Worm (Caenorhabditis elegans) whole organism, L1 larva: Measurements from ENCODE around the gene C25G4.8.

Source experiments
- F16B12.6 ChIP-seq: fragments of 150-350 bp; optimal IDR thresholded peaks from 2 replicates; lab custom pipeline; 2014; ENCODE audit warnings: missing biosample characterization, missing genetic modification characterization
- Y116A8C.19 ChIP-seq: sonication (generic microtip); optimal IDR thresholded peaks from 2 replicates; lab custom pipeline; 2016; ENCODE audit warnings: missing compliant biosample characterization, missing genetic modification characterization, borderline replicate concordance
- aha-1 ChIP-seq: fragments of 150-350 bp; optimal IDR thresholded peaks from 2 replicates; lab custom pipeline; 2014; ENCODE audit warnings: missing biosample characterization, missing genetic modification characterization
- alr-1 ChIP-seq: fragments of 200-800 bp; sonication (Bioruptor generic); optimal IDR thresholded peaks from 2 replicates; lab custom pipeline; 2018; ENCODE audit warnings: borderline replicate concordance, mild to moderate bottlenecking, missing genetic modification characterization, missing compliant biosample characterization
- aly-2 ChIP-seq: fragments of 150-350 bp; optimal IDR thresholded peaks from 2 replicates; lab custom pipeline; 2014; ENCODE audit warnings: missing biosample characterization, missing genetic modification characterization
- ama-1 ChIP-seq: fragments of 150-350 bp; optimal IDR thresholded peaks from 2 replicates; lab custom pipeline; 2014
- ceh-8 ChIP-seq: fragments of 200-800 bp; sonication (Bioruptor generic); optimal IDR thresholded peaks from 2 replicates; lab custom pipeline; 2018; ENCODE audit warnings: mild to moderate bottlenecking, missing genetic modification characterization, moderate library complexity, missing compliant biosample characterization
- ceh-82 ChIP-seq, 3 experiments: fragments of 150-350 bp in 1 of 3; sonication (generic microtip) in 2 of 3; optimal IDR thresholded peaks; 2 replicates each; lab custom pipeline; 2014 to 2017; ENCODE audit warnings: missing biosample characterization in 3 of 3, missing genetic modification characterization in 3 of 3
- ceh-90 ChIP-seq: sonication (generic microtip); optimal IDR thresholded peaks from 2 replicates; lab custom pipeline; 2016; ENCODE audit warnings: missing genetic modification characterization, missing compliant biosample characterization
- dpl-1 ChIP-seq, 3 experiments: fragments of 150-350 bp in 2 of 3; sonication (generic microtip) in 1 of 3; optimal IDR thresholded peaks; 2 replicates each; lab custom pipeline; 2014 to 2017; ENCODE audit warnings: missing biosample characterization in 3 of 3, missing genetic modification characterization in 3 of 3, missing genetic modification reagents in 3 of 3
- dsc-1 ChIP-seq: sonication (generic microtip); optimal IDR thresholded peaks from 2 replicates; lab custom pipeline; 2016; ENCODE audit warnings: mild to moderate bottlenecking, missing genetic modification characterization, missing compliant biosample characterization
- efl-3 ChIP-seq: fragments of 200-800 bp; sonication (Bioruptor generic); optimal IDR thresholded peaks from 2 replicates; lab custom pipeline; 2018; ENCODE audit warnings: mild to moderate bottlenecking, missing genetic modification characterization, missing compliant biosample characterization
- egl-13 ChIP-seq: sonication (generic microtip); optimal IDR thresholded peaks from 2 replicates; lab custom pipeline; 2016; ENCODE audit warnings: missing genotype, missing genetic modification reagents, missing genetic modification characterization, missing compliant biosample characterization
- egl-27 ChIP-seq, 2 experiments: fragments of 150-350 bp in 1 of 2; sonication (generic microtip); optimal IDR thresholded peaks; 3 replicates each; lab custom pipeline; 2017 to 2018; ENCODE audit warnings: missing biosample characterization in 2 of 2, missing genetic modification characterization in 2 of 2, missing genetic modification reagents in 2 of 2
- elt-2 ChIP-seq: sonication (generic microtip); optimal IDR thresholded peaks from 2 replicates; lab custom pipeline; 2016; ENCODE audit warnings: missing genetic modification characterization, mild to moderate bottlenecking, inconsistent platforms, missing compliant biosample characterization, missing genetic modification reagents
- fkh-8 ChIP-seq: sonication (generic microtip); optimal IDR thresholded peaks from 2 replicates; lab custom pipeline; 2016; ENCODE audit warnings: mild to moderate bottlenecking, missing genetic modification characterization, missing compliant biosample characterization
- fos-1 ChIP-seq: fragments of 150-350 bp; optimal IDR thresholded peaks from 2 replicates; lab custom pipeline; 2014; ENCODE audit warnings: missing biosample characterization, missing genetic modification characterization
- grh-1 ChIP-seq: fragments of 200-800 bp; sonication (Bioruptor generic); IDR thresholded peaks from 2 replicates; pipeline ENCODE4 v1.3.6; 2022; ENCODE audit warnings: missing genetic modification reagents, missing genetic modification characterization, missing compliant biosample characterization
- hlh-17 ChIP-seq: fragments of 200-800 bp; sonication (Bioruptor generic); optimal IDR thresholded peaks from 2 replicates; lab custom pipeline; 2018; ENCODE audit warnings: missing genetic modification characterization, mild to moderate bottlenecking, missing compliant biosample characterization, moderate library complexity, borderline replicate concordance
- hlh-4 ChIP-seq: sonication (generic microtip); optimal IDR thresholded peaks from 2 replicates; lab custom pipeline; 2016; ENCODE audit warnings: mild to moderate bottlenecking, missing genetic modification characterization, missing compliant biosample characterization
- hpl-2 ChIP-seq: fragments of 150-350 bp; optimal IDR thresholded peaks from 2 replicates; lab custom pipeline; 2014; ENCODE audit warnings: missing biosample characterization, missing genetic modification reagents, missing genetic modification characterization
- irx-1 ChIP-seq: sonication (generic microtip); optimal IDR thresholded peaks from 2 replicates; lab custom pipeline; 2016; ENCODE audit warnings: missing genetic modification characterization, missing compliant biosample characterization
- lin-13 ChIP-seq: fragments of 150-350 bp; optimal IDR thresholded peaks from 2 replicates; lab custom pipeline; 2014; ENCODE audit warnings: missing biosample characterization, missing genetic modification reagents, missing genetic modification characterization
- lin-14 ChIP-seq: fragments of 200-800 bp; sonication (Bioruptor generic); optimal IDR thresholded peaks from 2 replicates; lab custom pipeline; 2018; ENCODE audit warnings: mild to moderate bottlenecking, missing genetic modification characterization, moderate library complexity, missing compliant biosample characterization
- lin-39 ChIP-seq: fragments of 150-350 bp; optimal IDR thresholded peaks from 2 replicates; lab custom pipeline; 2014; ENCODE audit warnings: missing biosample characterization, missing genetic modification reagents, missing genetic modification characterization
- lir-3 ChIP-seq: sonication (generic microtip); optimal IDR thresholded peaks from 2 replicates; lab custom pipeline; 2016; ENCODE audit warnings: mild to moderate bottlenecking, missing genetic modification characterization, moderate library complexity, missing compliant biosample characterization; ENCODE audit not compliant: poor library complexity
- lsy-2 ChIP-seq, 2 experiments: fragments of 150-350 bp; optimal IDR thresholded peaks; 2 replicates each; lab custom pipeline; 2014; ENCODE audit warnings: missing biosample characterization in 2 of 2, missing genetic modification characterization in 2 of 2
- mdl-1 ChIP-seq, 2 experiments: fragments of 150-350 bp; optimal IDR thresholded peaks; 2 replicates each; lab custom pipeline; 2014 to 2017; ENCODE audit warnings: missing biosample characterization in 2 of 2, missing genetic modification characterization in 2 of 2, inconsistent platforms in 1 of 2
- nhr-19 ChIP-seq: fragments of 200-800 bp; sonication (Bioruptor generic); conservative IDR thresholded peaks from 2 replicates; pipeline ENCODE4 v1.3.6; 2022; ENCODE audit warnings: missing genetic modification characterization, missing compliant biosample characterization
- nhr-20 ChIP-seq: sonication (generic microtip); optimal IDR thresholded peaks from 2 replicates; lab custom pipeline; 2016; ENCODE audit warnings: mild to moderate bottlenecking, missing genetic modification characterization, missing compliant biosample characterization
- nhr-237 ChIP-seq: fragments of 150-350 bp; optimal IDR thresholded peaks from 2 replicates; lab custom pipeline; 2014; ENCODE audit warnings: missing biosample characterization, missing genetic modification characterization
- nhr-28 ChIP-seq: fragments of 150-350 bp; optimal IDR thresholded peaks from 2 replicates; lab custom pipeline; 2014; ENCODE audit warnings: missing biosample characterization, missing genetic modification characterization
- nhr-47 ChIP-seq: sonication (generic microtip); optimal IDR thresholded peaks from 2 replicates; lab custom pipeline; 2016; ENCODE audit warnings: mild to moderate bottlenecking, missing genetic modification characterization, moderate library complexity, missing compliant biosample characterization
- nhr-71 ChIP-seq: sonication (generic microtip); optimal IDR thresholded peaks from 2 replicates; lab custom pipeline; 2016; ENCODE audit warnings: mild to moderate bottlenecking, missing genetic modification characterization, moderate library complexity, missing compliant biosample characterization
- nhr-77 ChIP-seq: fragments of 150-350 bp; optimal IDR thresholded peaks from 2 replicates; lab custom pipeline; 2014; ENCODE audit warnings: missing biosample characterization, missing genetic modification characterization
- nhr-90 ChIP-seq: sonication (generic microtip); optimal IDR thresholded peaks from 2 replicates; lab custom pipeline; 2016; ENCODE audit warnings: mild to moderate bottlenecking, missing genetic modification characterization, missing compliant biosample characterization; ENCODE audit not compliant: poor library complexity
- pag-3 ChIP-seq: sonication (generic microtip); optimal IDR thresholded peaks from 2 replicates; lab custom pipeline; 2017; ENCODE audit warnings: missing genetic modification characterization, mild to moderate bottlenecking, missing compliant biosample characterization, antibody characterized with exemption, borderline replicate concordance; ENCODE audit not compliant: insufficient read depth
- pqm-1 ChIP-seq: sonication (generic microtip); optimal IDR thresholded peaks from 3 replicates; lab custom pipeline; 2017; ENCODE audit warnings: missing biosample characterization, missing genetic modification characterization
- skn-1 ChIP-seq: fragments of 150-350 bp; optimal IDR thresholded peaks from 2 replicates; lab custom pipeline; 2014; ENCODE audit warnings: missing biosample characterization, missing genetic modification characterization
- snu-23 ChIP-seq: sonication (generic microtip); optimal IDR thresholded peaks from 2 replicates; lab custom pipeline; 2016; ENCODE audit warnings: missing genetic modification characterization, missing compliant biosample characterization
- sptf-1 ChIP-seq: fragments of 150-350 bp; optimal IDR thresholded peaks from 2 replicates; lab custom pipeline; 2014; ENCODE audit warnings: missing biosample characterization, missing genetic modification characterization
- swsn-7 ChIP-seq: sonication (generic microtip); optimal IDR thresholded peaks from 2 replicates; lab custom pipeline; 2016; ENCODE audit warnings: missing genetic modification characterization, missing compliant biosample characterization
- unc-130 ChIP-seq: fragments of 150-350 bp; optimal IDR thresholded peaks from 2 replicates; lab custom pipeline; 2017; ENCODE audit warnings: missing biosample characterization, missing genetic modification characterization, inconsistent platforms
- unc-62 ChIP-seq: fragments of 150-350 bp; optimal IDR thresholded peaks from 2 replicates; lab custom pipeline; 2014; ENCODE audit warnings: missing biosample characterization, missing genetic modification reagents, missing genetic modification characterization
- unc-98 ChIP-seq: fragments of 200-800 bp; sonication (Bioruptor generic); IDR thresholded peaks from 2 replicates; pipeline ENCODE4 v1.3.6; 2022; ENCODE audit warnings: missing genetic modification characterization, missing compliant biosample characterization
- vab-15 ChIP-seq: sonication (generic microtip); optimal IDR thresholded peaks from 2 replicates; lab custom pipeline; 2017; ENCODE audit warnings: missing genotype, mild to moderate bottlenecking, missing genetic modification characterization, missing compliant biosample characterization
- xbp-1 ChIP-seq: sonication (generic microtip); optimal IDR thresholded peaks from 2 replicates; lab custom pipeline; 2016; ENCODE audit warnings: missing genetic modification characterization, missing compliant biosample characterization
- zag-1 ChIP-seq: fragments of 150-350 bp; optimal IDR thresholded peaks from 2 replicates; lab custom pipeline; 2014; ENCODE audit warnings: missing biosample characterization, missing genetic modification characterization
- zip-4 ChIP-seq: fragments of 200-800 bp; sonication (Bioruptor generic); optimal IDR thresholded peaks from 2 replicates; lab custom pipeline; 2018; ENCODE audit warnings: mild to moderate bottlenecking, missing genetic modification characterization, moderate library complexity, missing compliant biosample characterization
- ztf-4 ChIP-seq: fragments of 150-350 bp; optimal IDR thresholded peaks from 2 replicates; lab custom pipeline; 2014; ENCODE audit warnings: missing biosample characterization, missing genetic modification characterization

The C25G4.8 gene

DNA sequence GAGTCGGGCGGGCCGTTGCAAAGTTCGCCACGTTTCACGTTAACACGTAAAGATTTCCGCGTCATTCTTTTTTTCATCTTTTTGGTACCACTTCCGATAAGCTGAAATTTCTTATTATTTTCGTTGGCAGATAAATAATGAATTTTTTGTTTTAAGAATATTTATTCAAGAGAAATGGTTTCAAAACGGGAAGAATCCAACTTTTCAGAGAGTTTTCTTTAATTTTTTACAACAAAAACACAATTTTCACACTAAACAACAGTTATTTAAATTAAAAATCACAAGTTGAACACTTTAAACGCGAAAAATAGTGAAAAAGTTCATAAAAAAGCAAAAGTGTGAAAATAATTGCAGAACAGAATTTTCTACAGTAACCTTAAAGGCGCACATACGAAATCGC, 9.2 kb downstream of the C25G4.8 start, which contains the start of gene spe-44:
spe-44 (minus strand) TSS at position 101 of the 400 bp plus-strand sequence.
- TF ChIP-seq aha-1 (tag; lab: Kevin White, UChicago) = no peak
- TF ChIP-seq ztf-4 = no peak

- TF ChIP-seq pag-3 (tag; lab: Kevin White, UChicago) (no peak), sptf-1 (tag; lab: Kevin White, UChicago) (no peak), lin-13 (GFP tag; lab: Kevin White, UChicago) (peak; percentile 7), zag-1 (tag; lab: Kevin White, UChicago) (no peak), nhr-237 (tag; lab: Kevin White, UChicago) (no peak), alr-1 (no peak), aly-2 (peak; percentile 8), skn-1 (tag; lab: Kevin White, UChicago) (peak; percentile 56), nhr-47 (no peak), ceh-90 (no peak), fkh-8 (tag; lab: Kevin White, UChicago) (no peak), swsn-7 (tag; lab: Kevin White, UChicago) (peak; percentile 26), irx-1 (tag; lab: Kevin White, UChicago) (no peak), lsy-2 (tag; optimal IDR thresholded peaks at IDR 0.05; lab: Kevin White, UChicago) (peak; percentile 66 to 83), egl-13 (tag; lab: Kevin White, UChicago) (no peak), nhr-90 (tag; lab: Kevin White, UChicago) (no peak), ceh-8 (GFP tag; lab: Kevin White, UChicago) (no peak), xbp-1 (tag; lab: Kevin White, UChicago) (peak; percentile 33), F16B12.6 (peak; percentile 12), grh-1 (GFP tag; lab: Robert Waterston, UW) (no peak), pqm-1 (tag; lab: Kevin White, UChicago) (no peak), nhr-20 (tag; lab: Kevin White, UChicago) (peak; percentile 33), hlh-17 (GFP tag; lab: Kevin White, UChicago) (no peak), lin-39 (tag; lab: Kevin White, UChicago) (no peak), nhr-77 (tag; lab: Kevin White, UChicago) (no peak), snu-23 (GFP tag; lab: Kevin White, UChicago) (peak; percentile 60), dsc-1 (tag; lab: Kevin White, UChicago) (no peak), ceh-82 (tag; optimal IDR thresholded peaks at IDR 0.05; lab: Kevin White, UChicago) (peak; percentile 10 to 54 (median 26)), efl-3 (GFP tag; lab: Kevin White, UChicago) (no peak), lir-3 (no peak), aha-1 (tag; lab: Kevin White, UChicago) (no peak), vab-15 (tag; lab: Kevin White, UChicago) (no peak), nhr-28 (tag; lab: Kevin White, UChicago) (no peak), unc-130 (tag; lab: Kevin White, UChicago) (no peak), unc-98 (GFP tag; lab: Robert Waterston, UW) (no peak), hpl-2 (no peak), nhr-19 (GFP tag; lab: Robert Waterston, UW) (no peak), ama-1 (lab: Kevin White, UChicago) (no peak), egl-27 (tag; optimal IDR thresholded peaks at IDR 0.05; lab: Kevin White, UChicago) (no peak), hlh-4 (no peak), lin-14 (no peak), unc-62 (GFP tag; lab: Kevin White, UChicago) (no peak), zip-4 (GFP tag; lab: Kevin White, UChicago) (no peak), dpl-1 (GFP tag; optimal IDR thresholded peaks at IDR 0.05; lab: Kevin White, UChicago) (peak; percentile 51 to 73 (median 62)), mdl-1 (tag; optimal IDR thresholded peaks at IDR 0.05; lab: Kevin White, UChicago) (no peak), fos-1 (tag; lab: Kevin White, UChicago) (no peak), elt-2 (tag; lab: Kevin White, UChicago) (no peak), nhr-71 (no peak), Y116A8C.19 (tag; lab: Kevin White, UChicago) (no peak)
These were observed 11.9 kb downstream of the C25G4.8 start, which contains the start of gene dpy-26 for ce11 chrIV:12451225-12451831. TSS of gene dpy-26 (minus strand) at chrIV:12451335.
